Fruit fly (Drosophila melanogaster): Measurements from ENCODE around the gene CG33710.

CG33710 gene

dm6 chr3L:19902560-19903399 is 49.8 kb downstream of the CG33710 start (continued):
- TF ChIP-seq Fer3 (tag; optimal IDR thresholded peaks at IDR 0.05) (peak; percentile 95), pho (GFP tag; optimal IDR thresholded peaks at IDR 0.05) (peak; percentile 96), her (GFP tag; optimal IDR thresholded peaks at IDR 0.05) (peak; percentile 96), Hey (tag; optimal IDR thresholded peaks at IDR 0.05) (peak; percentile 47), wdn (GFP tag; IDR thresholded peaks at IDR 0.05) (peak; percentile 94), NK7.1 (GFP tag; optimal IDR thresholded peaks at IDR 0.05) (peak; percentile 92), YL-1 (GFP tag; optimal IDR thresholded peaks at IDR 0.05) (peak; percentile 55), repo (GFP tag; optimal IDR thresholded peaks at IDR 0.05) (peak; percentile 93), crc (GFP tag; optimal IDR thresholded peaks at IDR 0.05) (peak; percentile 71), bsh (GFP tag; optimal IDR thresholded peaks at IDR 0.05) (peak; percentile 90 to 95), Xbp1 (GFP tag; optimal IDR thresholded peaks at IDR 0.05) (peak; percentile 96), H15 (GFP tag; IDR thresholded peaks at IDR 0.05) (peak; percentile 80), CG16779 (GFP tag; IDR thresholded peaks at IDR 0.05) (peak; percentile 94), grau (tag; optimal IDR thresholded peaks at IDR 0.05) (peak; percentile 95), CG18476 (GFP tag; optimal IDR thresholded peaks at IDR 0.05) (peak; percentile 78), ro (GFP tag; IDR thresholded peaks at IDR 0.05) (no peak; the same call in 1 of the 2 replicates), Bteb2 (GFP tag; optimal IDR thresholded peaks at IDR 0.05) (peak; percentile 96), sqz (GFP tag; optimal IDR thresholded peaks at IDR 0.05) (peak; percentile 90), pfk (GFP tag; optimal IDR thresholded peaks at IDR 0.05) (peak; percentile 74), BtbVII (GFP tag; optimal IDR thresholded peaks at IDR 0.05) (peak; percentile 85), Xrp1 (GFP tag; IDR thresholded peaks at IDR 0.05) (peak; percentile 88), Atf-2 (GFP tag; optimal IDR thresholded peaks at IDR 0.05) (peak; percentile 92), tx (GFP tag; optimal IDR thresholded peaks at IDR 0.05) (peak; percentile 96), CoRest (tag; optimal IDR thresholded peaks at IDR 0.05) (peak; percentile 95), crp (GFP tag; optimal IDR thresholded peaks at IDR 0.05) (peak in 1 of 2 experiments; percentile 57), Lhr (GFP tag; optimal IDR thresholded peaks at IDR 0.05) (peak; percentile 61), Ets65A (GFP tag) (peak; percentile 99), esg (GFP tag; conservative IDR thresholded peaks at IDR 0.05) (peak; percentile 95), Blimp-1 (GFP tag; optimal IDR thresholded peaks at IDR 0.05) (peak; percentile 89), salm (tag; optimal IDR thresholded peaks at IDR 0.05) (peak; percentile 90), yki (optimal IDR thresholded peaks at IDR 0.05) (no peak), CG8944 (GFP tag; optimal IDR thresholded peaks at IDR 0.05) (peak; percentile 94), CG8765 (GFP tag; IDR thresholded peaks at IDR 0.05) (no peak), ken (GFP tag; IDR thresholded peaks at IDR 0.05) (peak; percentile 95), ase (GFP tag; IDR thresholded peaks at IDR 0.05) (peak; percentile 86; the same call in 2 of the 3 replicates), GATAe (GFP tag; conservative IDR thresholded peaks at IDR 0.05) (peak; percentile 77), nmo (GFP tag; optimal IDR thresholded peaks at IDR 0.05) (peak; percentile 94), CG1529 (GFP tag; optimal IDR thresholded peaks at IDR 0.05) (peak; percentile 84), C15 (GFP tag; IDR thresholded peaks at IDR 0.05) (0 out of 3 replicates have a peak, but pooled peaks have one; percentile 50), Opbp (GFP tag; IDR thresholded peaks at IDR 0.05; ENCODE audit: partially characterized antibody) (no peak), CG10654 (GFP tag; optimal IDR thresholded peaks at IDR 0.05) (peak; percentile 94), sima (GFP tag; optimal IDR thresholded peaks at IDR 0.05) (peak; percentile 92), Hr39 (optimal IDR thresholded peaks at IDR 0.05) (no peak), Dll (GFP tag; IDR thresholded peaks at IDR 0.05; ENCODE audit: partially characterized antibody) (no peak), H2.0 (GFP tag; IDR thresholded peaks at IDR 0.05) (peak; percentile 94), trem (tag; optimal IDR thresholded peaks at IDR 0.05) (peak; percentile 81), Dbx (GFP tag; IDR thresholded peaks at IDR 0.05) (peak; percentile 91), CG10565 (GFP tag; optimal IDR thresholded peaks at IDR 0.05) (peak; percentile 19), CG12219 (GFP tag; optimal IDR thresholded peaks at IDR 0.05) (peak; percentile 96), Spps (tag; optimal IDR thresholded peaks at IDR 0.05) (peak; percentile 64)

All from whole organism, embryonic.